Fruit fly (Drosophila melanogaster) whole organism, wandering third instar larva: ENCODE data around the gene CG17191.

Experiments
- Abd-B ChIP-seq: fragments of >200 bp; optimal IDR thresholded peaks from 2 replicates; lab custom pipeline; 2017; ENCODE audit warnings: missing biosample characterization, missing genetic modification characterization
- CG32264 ChIP-seq: fragments of 200-800 bp; sonication (Bioruptor generic); optimal IDR thresholded peaks from 2 replicates; lab custom pipeline; 2016; ENCODE audit warnings: missing biosample characterization, missing genetic modification characterization
- Dif ChIP-seq: fragments of 200-275, 200-300 bp; sonication (Bioruptor generic); optimal IDR thresholded peaks from 2 replicates; lab custom pipeline; 2018; ENCODE audit warnings: missing biosample characterization, missing genetic modification characterization; ENCODE audit not compliant: partially characterized antibody
- HLH106 ChIP-seq: fragments of 200-800 bp; optimal IDR thresholded peaks from 3 replicates; lab custom pipeline; 2019; ENCODE audit warnings: missing biosample characterization, mild to moderate bottlenecking, missing genetic modification characterization, moderate library complexity
- Hr78 ChIP-seq: fragments of >200 bp; optimal IDR thresholded peaks from 2 replicates; lab custom pipeline; 2017; ENCODE audit warnings: missing biosample characterization, missing genetic modification characterization
- Jra ChIP-seq: sonication (Bioruptor generic); optimal IDR thresholded peaks from 2 replicates; lab custom pipeline; 2016; ENCODE audit warnings: missing biosample characterization, missing genetic modification characterization
- Myc ChIP-seq: fragments of >200 bp; optimal IDR thresholded peaks from 2 replicates; lab custom pipeline; 2017
- Rel ChIP-seq, 2 experiments: fragments of 200-800 bp; sonication (Bioruptor generic) in 1 of 2; optimal IDR thresholded peaks; 2 replicates in 1 of 2; 3 replicates in 1 of 2; lab custom pipeline; 2016 to 2019; ENCODE audit warnings: mild to moderate bottlenecking in 2 of 2, missing biosample characterization in 2 of 2, missing genetic modification characterization in 2 of 2, moderate library complexity in 1 of 2
- dsf ChIP-seq: sonication (Bioruptor generic); optimal IDR thresholded peaks from 2 replicates; lab custom pipeline; 2016; ENCODE audit warnings: missing biosample characterization, missing genetic modification characterization, borderline replicate concordance
- ey ChIP-seq: fragments of 200-800 bp; sonication (Bioruptor generic); optimal IDR thresholded peaks from 2 replicates; lab custom pipeline; 2016; ENCODE audit warnings: missing biosample characterization, missing genetic modification characterization
- fru ChIP-seq: fragments of 200-800 bp; sonication (Bioruptor generic); optimal IDR thresholded peaks from 3 replicates; lab custom pipeline; 2016; ENCODE audit warnings: missing biosample characterization, mild to moderate bottlenecking, missing genetic modification characterization
- h ChIP-seq: fragments of 200-800 bp; sonication (Bioruptor generic); optimal IDR thresholded peaks from 3 replicates; lab custom pipeline; 2016; ENCODE audit warnings: missing biosample characterization, mild to moderate bottlenecking, missing genetic modification characterization
- psq ChIP-seq: fragments of 200-800 bp; sonication (Bioruptor generic); optimal IDR thresholded peaks from 3 replicates; lab custom pipeline; 2017; ENCODE audit warnings: missing biosample characterization, mild to moderate bottlenecking, missing genetic modification characterization, moderate library complexity

- TF ChIP-seq Abd-B (GFP tag; lab: Kevin White, UChicago) (no peak), dsf (GFP tag; lab: Kevin White, UChicago) (no peak), Jra (GFP tag; lab: Kevin White, UChicago) (no peak), Myc (no peak), psq (GFP tag; lab: Kevin White, UChicago) (no peak), ey (GFP tag; lab: Kevin White, UChicago) (no peak), fru (GFP tag; lab: Kevin White, UChicago) (no peak), Dif (GFP tag; lab: Kevin White, UChicago) (no peak), Hr78 (GFP tag; lab: Kevin White, UChicago) (no peak), HLH106 (tag; lab: Kevin White, UChicago) (no peak), CG32264 (GFP tag; lab: Kevin White, UChicago) (no peak), Rel (GFP tag; optimal IDR thresholded peaks at IDR 0.05; lab: Kevin White, UChicago) (no peak), Rel (tag; optimal IDR thresholded peaks at IDR 0.05; lab: Kevin White, UChicago) (no peak), h (GFP tag; lab: Kevin White, UChicago) (no peak)
Observed at dm6 chr3R:26987455-26987854, 32.1 kb downstream of the CG17191 start.
